Worm (Caenorhabditis elegans): ENCODE results near the gene pigk-1.

The pigk-1 gene

DNA sequence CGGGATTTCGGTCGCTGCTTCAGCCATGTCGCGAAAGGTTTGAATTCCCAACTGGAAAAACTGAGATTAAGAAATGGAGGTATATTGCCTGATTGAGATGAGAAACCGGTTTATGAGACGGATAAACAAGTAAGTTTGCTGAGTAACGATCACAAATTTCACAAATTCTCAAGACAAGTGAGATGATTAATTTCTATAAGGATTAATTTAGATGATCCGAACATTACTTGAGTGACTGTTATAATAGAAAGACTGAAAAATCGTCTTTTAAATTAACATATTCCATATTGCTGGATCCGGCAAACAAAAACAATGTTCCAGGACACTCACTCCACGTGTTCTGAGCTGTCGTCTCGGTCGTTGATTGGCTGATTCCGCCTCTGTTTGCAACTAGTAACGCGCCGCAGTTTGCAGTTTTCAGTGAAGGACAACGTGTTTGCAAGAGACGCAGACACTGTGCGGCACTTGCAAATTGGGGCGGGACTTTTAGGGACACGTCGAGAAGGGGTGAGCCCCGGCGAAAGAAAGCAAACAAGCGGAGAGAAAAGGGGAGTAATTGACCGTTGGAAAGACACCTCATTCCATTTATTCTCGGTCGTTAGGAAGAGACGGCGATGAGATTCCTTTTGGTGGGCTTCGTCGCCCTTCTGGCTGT is 9.1 kb upstream of the pigk-1 start, which contains the start of the genes imp-2 and enpl-1 (continued):
- no peak for TF ChIP-seq ces-1 (GFP tag; optimal IDR thresholded peaks at IDR 0.05)
- no peak for TF ChIP-seq efl-3 (GFP tag; optimal IDR thresholded peaks at IDR 0.05)
- peak; percentile 86 for TF ChIP-seq jun-1 (tag; optimal IDR thresholded peaks at IDR 0.05)
- TF ChIP-seq lin-13 (GFP tag; optimal IDR thresholded peaks at IDR 0.05) = peak; percentile 92
- peak; percentile 81 for TF ChIP-seq irx-1 (tag; optimal IDR thresholded peaks at IDR 0.05)
- TF ChIP-seq C04F5.9 (tag; optimal IDR thresholded peaks at IDR 0.05) = peak; percentile 59
- TF ChIP-seq lin-14 (GFP tag; optimal IDR thresholded peaks at IDR 0.05) = peak; percentile 99
- TF ChIP-seq mab-9 (GFP tag; IDR thresholded peaks at IDR 0.05) = peak; percentile 77; the same call in 1 of the 2 replicates
- peak; percentile 94 for TF ChIP-seq nhr-47 (tag; optimal IDR thresholded peaks at IDR 0.05)
- peak; percentile 59 for TF ChIP-seq unc-130 (tag; optimal IDR thresholded peaks at IDR 0.05)
- TF ChIP-seq isw-1 (GFP tag; IDR thresholded peaks at IDR 0.05) = peak; percentile 94
- peak; percentile 56 for TF ChIP-seq F16B12.6 (tag; optimal IDR thresholded peaks at IDR 0.05)
- TF ChIP-seq hlh-4 (tag; optimal IDR thresholded peaks at IDR 0.05) = no peak
- TF ChIP-seq unc-98 (GFP tag; IDR thresholded peaks at IDR 0.05) = peak; percentile 49; the same call in 1 of the 2 replicates
- TF ChIP-seq hlh-17 (GFP tag; optimal IDR thresholded peaks at IDR 0.05; ENCODE audit: borderline replicate concordance) = no peak
- TF ChIP-seq snu-23 (GFP tag; optimal IDR thresholded peaks at IDR 0.05) = peak; percentile 95
- peak; percentile 91 for TF ChIP-seq rnt-1 (tag; optimal IDR thresholded peaks at IDR 0.05)
- peak; percentile 63 for TF ChIP-seq nhr-237 (tag; optimal IDR thresholded peaks at IDR 0.05)
- TF ChIP-seq lin-15B (tag; optimal IDR thresholded peaks at IDR 0.05) = peak; percentile 79
- TF ChIP-seq xbp-1 (tag; optimal IDR thresholded peaks at IDR 0.05) = peak; percentile 100
- peak; percentile 95 for TF ChIP-seq nhr-85 (tag)
- TF ChIP-seq zag-1 (tag; optimal IDR thresholded peaks at IDR 0.05) = peak; percentile 40
- peak; percentile 88 for TF ChIP-seq nhr-90 (tag; optimal IDR thresholded peaks at IDR 0.05; ENCODE audit: poor library complexity)
- TF ChIP-seq sox-4 (tag; optimal IDR thresholded peaks at IDR 0.05) = peak; percentile 41
- peak; percentile 76 for TF ChIP-seq fos-1 (tag; optimal IDR thresholded peaks at IDR 0.05)
- peak in 3 of 6 experiments; percentile 25 to 91 (median 63) for TF ChIP-seq elt-3 (tag; optimal IDR thresholded peaks at IDR 0.05)
- no peak for TF ChIP-seq ets-5 (GFP tag; IDR thresholded peaks at IDR 0.05)
- peak; percentile 83 to 88 for TF ChIP-seq lin-35 (GFP tag; optimal IDR thresholded peaks at IDR 0.05)
- TF ChIP-seq Y116A8C.19 (tag; optimal IDR thresholded peaks at IDR 0.05; ENCODE audit: borderline replicate concordance) = no peak
- peak; percentile 93 for TF ChIP-seq nhr-77 (tag; optimal IDR thresholded peaks at IDR 0.05)
- no peak for TF ChIP-seq unc-62 (GFP tag; optimal IDR thresholded peaks at IDR 0.05)
- peak; percentile 75 for TF ChIP-seq fkh-10 (GFP tag; optimal IDR thresholded peaks at IDR 0.05)
- TF ChIP-seq unc-30 (tag; optimal IDR thresholded peaks at IDR 0.05) = no peak
- TF ChIP-seq egl-27 (tag; optimal IDR thresholded peaks at IDR 0.05) = peak; percentile 30 to 31
- TF ChIP-seq ztf-4 (tag; optimal IDR thresholded peaks at IDR 0.05) = peak; percentile 75
- peak; percentile 84 for TF ChIP-seq pax-3 (tag; optimal IDR thresholded peaks at IDR 0.05)
- TF ChIP-seq swsn-7 (tag; optimal IDR thresholded peaks at IDR 0.05) = peak; percentile 94
- no peak for TF ChIP-seq tlp-1 (tag; optimal IDR thresholded peaks at IDR 0.05)
- no peak for TF ChIP-seq ceh-63 (GFP tag; optimal IDR thresholded peaks at IDR 0.05)
- no peak for TF ChIP-seq pqm-1 (tag; optimal IDR thresholded peaks at IDR 0.05)
- peak; percentile 93 for TF ChIP-seq nhr-19 (GFP tag; conservative IDR thresholded peaks at IDR 0.05)
- peak; percentile 76 for TF ChIP-seq sup-37 (GFP tag; optimal IDR thresholded peaks at IDR 0.05)
- TF ChIP-seq grh-1 (GFP tag; IDR thresholded peaks at IDR 0.05) = peak; percentile 91
- peak; percentile 60 to 79 (median 78) for TF ChIP-seq dpl-1 (GFP tag; optimal IDR thresholded peaks at IDR 0.05)
- no peak for TF ChIP-seq alr-1 (tag; optimal IDR thresholded peaks at IDR 0.05; ENCODE audit: borderline replicate concordance)
- TF ChIP-seq unc-86 (tag; optimal IDR thresholded peaks at IDR 0.05) = peak; percentile 91
- no peak for TF ChIP-seq nhr-28 (tag; optimal IDR thresholded peaks at IDR 0.05)
- TF ChIP-seq lir-3 (tag; optimal IDR thresholded peaks at IDR 0.05; ENCODE audit: poor library complexity) = peak; percentile 74
- TF ChIP-seq ceh-8 (GFP tag; optimal IDR thresholded peaks at IDR 0.05) = peak; percentile 57
- peak; percentile 94 to 97 for TF ChIP-seq lsy-2 (tag; optimal IDR thresholded peaks at IDR 0.05)
- no peak for TF ChIP-seq aha-1 (tag; optimal IDR thresholded peaks at IDR 0.05)

Data from whole organism, L1 larva.